Worm (Caenorhabditis elegans) whole organism, L3 larva: ENCODE results near the gene phf-15.

Experiments
- R02D3.7 ChIP-seq: fragments of 150-350 bp; optimal IDR thresholded peaks from 2 replicates; lab custom pipeline; 2014; ENCODE audit warnings: missing biosample characterization, missing genetic modification characterization
- ZK546.5 ChIP-seq: sonication (generic microtip); optimal IDR thresholded peaks from 2 replicates; lab custom pipeline; 2017; ENCODE audit warnings: missing biosample characterization, missing genetic modification characterization
- aly-2 ChIP-seq: fragments of 150-350 bp; optimal IDR thresholded peaks from 2 replicates; lab custom pipeline; 2014; ENCODE audit warnings: missing biosample characterization, missing genetic modification characterization
- ama-1 ChIP-seq: fragments of 150-350 bp; optimal IDR thresholded peaks from 2 replicates; lab custom pipeline; 2018
- ceh-16 ChIP-seq: sonication (generic microtip); optimal IDR thresholded peaks from 2 replicates; lab custom pipeline; 2017; ENCODE audit warnings: missing biosample characterization, missing genetic modification characterization
- ceh-28 ChIP-seq: fragments of 150-350 bp; optimal IDR thresholded peaks from 2 replicates; lab custom pipeline; 2014; ENCODE audit warnings: missing biosample characterization, missing genetic modification reagents, missing genetic modification characterization
- ceh-82 ChIP-seq: fragments of 150-350 bp; optimal IDR thresholded peaks from 2 replicates; lab custom pipeline; 2014; ENCODE audit warnings: missing biosample characterization, missing genetic modification characterization
- ceh-9 ChIP-seq: sonication (generic microtip); optimal IDR thresholded peaks from 2 replicates; lab custom pipeline; 2018; ENCODE audit warnings: missing biosample characterization, missing genetic modification characterization
- daf-12 ChIP-seq: fragments of 150-350 bp; optimal IDR thresholded peaks from 2 replicates; lab custom pipeline; 2014; ENCODE audit warnings: missing biosample characterization, missing genetic modification reagents, missing genetic modification characterization
- egl-27 ChIP-seq: sonication (generic microtip); optimal IDR thresholded peaks from 4 replicates; lab custom pipeline; 2017; ENCODE audit warnings: missing biosample characterization, missing genetic modification reagents, missing genetic modification characterization
- egl-5 ChIP-seq: fragments of 150-350 bp; optimal IDR thresholded peaks from 2 replicates; lab custom pipeline; 2017; ENCODE audit warnings: missing biosample characterization, missing genetic modification reagents, missing genetic modification characterization, inconsistent platforms
- elt-1 ChIP-seq: fragments of 150-350 bp; optimal IDR thresholded peaks from 2 replicates; lab custom pipeline; 2014; ENCODE audit warnings: missing biosample characterization, missing genetic modification characterization
- elt-2 ChIP-seq: sonication (generic microtip); optimal IDR thresholded peaks from 2 replicates; lab custom pipeline; 2016; ENCODE audit warnings: missing genetic modification reagents, mild to moderate bottlenecking, missing genetic modification characterization, missing compliant biosample characterization
- elt-3 ChIP-seq, 3 experiments: fragments of 150-350 bp in 1 of 3; sonication (generic microtip) in 2 of 3; optimal IDR thresholded peaks; 2 replicates in 2 of 3; 4 replicates in 1 of 3; lab custom pipeline; 2014 to 2017; ENCODE audit warnings: missing biosample characterization in 3 of 3, missing genetic modification characterization in 3 of 3
- eor-1 ChIP-seq, 2 experiments: fragments of 150-350 bp; optimal IDR thresholded peaks; 2 replicates each; lab custom pipeline; 2014 to 2018; ENCODE audit warnings: missing biosample characterization in 2 of 2, missing genetic modification characterization in 2 of 2
- fkh-10 ChIP-seq: sonication (generic microtip); optimal IDR thresholded peaks from 2 replicates; lab custom pipeline; 2017; ENCODE audit warnings: missing biosample characterization, missing genetic modification reagents, missing genetic modification characterization
- fkh-2 ChIP-seq: fragments of 150-350 bp; optimal IDR thresholded peaks from 2 replicates; lab custom pipeline; 2014; ENCODE audit warnings: missing biosample characterization, missing genetic modification reagents, missing genetic modification characterization
- fos-1 ChIP-seq: fragments of 150-350 bp; optimal IDR thresholded peaks from 2 replicates; lab custom pipeline; 2014; ENCODE audit warnings: missing biosample characterization, missing genetic modification characterization
- hmg-11 ChIP-seq: sonication (generic microtip); optimal IDR thresholded peaks from 2 replicates; lab custom pipeline; 2016; ENCODE audit warnings: missing genetic modification characterization, missing compliant biosample characterization
- jun-1 ChIP-seq: fragments of 150-350 bp; optimal IDR thresholded peaks from 2 replicates; lab custom pipeline; 2014; ENCODE audit warnings: missing biosample characterization, missing genetic modification reagents, missing genetic modification characterization
- lin-15B ChIP-seq: fragments of 150-350 bp; optimal IDR thresholded peaks from 2 replicates; lab custom pipeline; 2014; ENCODE audit warnings: missing biosample characterization, missing genetic modification characterization
- lin-39 ChIP-seq: fragments of 150-350 bp; optimal IDR thresholded peaks from 2 replicates; lab custom pipeline; 2018; ENCODE audit warnings: missing biosample characterization, missing genetic modification reagents, missing genetic modification characterization
- lsy-12 ChIP-seq: sonication (generic microtip); optimal IDR thresholded peaks from 2 replicates; lab custom pipeline; 2016; ENCODE audit warnings: mild to moderate bottlenecking, missing genetic modification characterization, missing compliant biosample characterization
- mdl-1 ChIP-seq: fragments of 150-350 bp; optimal IDR thresholded peaks from 2 replicates; lab custom pipeline; 2014; ENCODE audit warnings: missing biosample characterization, missing genetic modification characterization
- mml-1 ChIP-seq: fragments of 150-350 bp; sonication (generic microtip); optimal IDR thresholded peaks from 3 replicates; lab custom pipeline; 2014; ENCODE audit warnings: missing biosample characterization, missing genetic modification characterization
- nfya-1 ChIP-seq: sonication (generic microtip); optimal IDR thresholded peaks from 2 replicates; lab custom pipeline; 2017; ENCODE audit warnings: missing genetic modification characterization, mild to moderate bottlenecking, missing compliant biosample characterization, antibody characterized with exemption, moderate library complexity; ENCODE audit not compliant: insufficient read depth
- nhr-11 ChIP-seq: fragments of 150-350 bp; optimal IDR thresholded peaks from 2 replicates; lab custom pipeline; 2014; ENCODE audit warnings: missing biosample characterization, missing genetic modification characterization
- nhr-12 ChIP-seq: fragments of 150-350 bp; optimal IDR thresholded peaks from 2 replicates; lab custom pipeline; 2014; ENCODE audit warnings: missing biosample characterization, missing genetic modification characterization
- nhr-23 ChIP-seq: fragments of 150-350 bp; optimal IDR thresholded peaks from 2 replicates; lab custom pipeline; 2014; ENCODE audit warnings: missing biosample characterization, missing genetic modification reagents, missing genetic modification characterization
- nhr-237 ChIP-seq: fragments of 150-350 bp; optimal IDR thresholded peaks from 2 replicates; lab custom pipeline; 2014; ENCODE audit warnings: missing biosample characterization, missing genetic modification characterization
- nhr-25 ChIP-seq: sonication (generic microtip); optimal IDR thresholded peaks from 2 replicates; lab custom pipeline; 2017; ENCODE audit warnings: missing biosample characterization, missing genetic modification characterization
- nhr-67 ChIP-seq: fragments of 150-350 bp; optimal IDR thresholded peaks from 2 replicates; lab custom pipeline; 2014; ENCODE audit warnings: missing biosample characterization, missing genetic modification characterization
- nhr-77 ChIP-seq: fragments of 150-350 bp; optimal IDR thresholded peaks from 2 replicates; lab custom pipeline; 2014; ENCODE audit warnings: missing biosample characterization, missing genetic modification characterization
- pha-4 ChIP-seq: fragments of 150-350 bp; optimal IDR thresholded peaks from 2 replicates; lab custom pipeline; 2014; ENCODE audit warnings: missing biosample characterization, missing genetic modification reagents, missing genetic modification characterization
- pqm-1 ChIP-seq: fragments of 150-350 bp; optimal IDR thresholded peaks from 2 replicates; lab custom pipeline; 2017; ENCODE audit warnings: missing biosample characterization, missing genetic modification characterization, inconsistent platforms
- sea-2 ChIP-seq: fragments of 150-350 bp; sonication (generic microtip); optimal IDR thresholded peaks from 4 replicates; lab custom pipeline; 2014; ENCODE audit warnings: missing biosample characterization, missing genetic modification reagents, missing genetic modification characterization
- snpc-4 ChIP-seq: fragments of 150-350 bp; optimal IDR thresholded peaks from 2 replicates; lab custom pipeline; 2014; ENCODE audit warnings: missing biosample characterization, missing genetic modification characterization
- tbx-2 ChIP-seq: sonication (generic microtip); optimal IDR thresholded peaks from 2 replicates; lab custom pipeline; 2016; ENCODE audit warnings: mild to moderate bottlenecking, missing genetic modification characterization, missing compliant biosample characterization
- unc-39 ChIP-seq: sonication (generic microtip); optimal IDR thresholded peaks from 4 replicates; lab custom pipeline; 2017; ENCODE audit warnings: missing biosample characterization, missing genetic modification characterization
- unc-62 ChIP-seq: fragments of 150-350 bp; sonication (generic microtip); optimal IDR thresholded peaks from 4 replicates; lab custom pipeline; 2014; ENCODE audit warnings: missing biosample characterization, missing genetic modification reagents, missing genetic modification characterization
- zag-1 ChIP-seq: fragments of 150-350 bp; optimal IDR thresholded peaks from 2 replicates; lab custom pipeline; 2014; ENCODE audit warnings: missing biosample characterization, missing genetic modification characterization
- ztf-11 ChIP-seq: fragments of 150-350 bp; optimal IDR thresholded peaks from 2 replicates; lab custom pipeline; 2014; ENCODE audit warnings: missing biosample characterization, missing genetic modification characterization
- ztf-4 ChIP-seq: fragments of 150-350 bp; optimal IDR thresholded peaks from 2 replicates; lab custom pipeline; 2014; ENCODE audit warnings: missing biosample characterization, missing genetic modification characterization

Gene phf-15

DNA sequence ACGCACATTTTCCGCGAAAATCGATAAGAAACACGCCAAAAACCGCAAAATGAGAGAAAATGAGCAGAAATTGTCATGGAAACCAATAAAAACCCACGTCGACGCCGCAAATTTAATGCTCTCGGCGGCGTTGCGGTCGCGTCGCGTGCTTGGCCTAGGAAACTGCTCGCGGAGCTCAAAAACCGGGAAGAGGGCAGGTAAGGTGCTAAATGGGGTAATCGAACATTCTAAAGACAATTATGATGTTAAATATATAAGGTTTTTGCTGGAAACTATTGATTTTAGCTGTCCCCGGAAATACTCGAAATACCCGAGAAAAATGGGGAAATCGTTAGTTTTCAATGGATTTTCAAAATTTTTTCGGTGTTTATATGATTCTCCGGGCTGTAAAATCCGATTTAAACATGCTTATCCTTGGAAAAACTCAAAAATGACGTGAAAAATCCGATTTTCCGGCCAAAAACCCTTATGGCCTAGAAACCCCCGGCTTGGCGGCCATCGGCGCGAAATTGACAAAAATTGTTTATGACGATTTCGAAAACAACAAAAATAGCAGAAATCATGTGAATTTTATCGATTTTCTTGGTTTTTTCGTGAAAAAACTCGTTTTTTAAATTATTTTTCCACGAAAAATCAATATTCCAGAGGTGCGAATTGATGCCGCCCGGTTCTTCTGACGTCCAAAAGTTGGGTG lies at the start of gene phf-15:
TSS of gene phf-15 (plus strand) at position 537 of the 694 bp plus-strand sequence.
- peak; percentile 4 for TF ChIP-seq nfya-1 (tag; lab: Kevin White, UChicago)
- TF ChIP-seq nhr-237 (tag; lab: Kevin White, UChicago), result no peak
- TF ChIP-seq ceh-28, result peak; percentile 2
- peak; percentile 11 for TF ChIP-seq lin-15B (tag; lab: Kevin White, UChicago)
- TF ChIP-seq, all 47 proteins: peak for 3

DNA sequence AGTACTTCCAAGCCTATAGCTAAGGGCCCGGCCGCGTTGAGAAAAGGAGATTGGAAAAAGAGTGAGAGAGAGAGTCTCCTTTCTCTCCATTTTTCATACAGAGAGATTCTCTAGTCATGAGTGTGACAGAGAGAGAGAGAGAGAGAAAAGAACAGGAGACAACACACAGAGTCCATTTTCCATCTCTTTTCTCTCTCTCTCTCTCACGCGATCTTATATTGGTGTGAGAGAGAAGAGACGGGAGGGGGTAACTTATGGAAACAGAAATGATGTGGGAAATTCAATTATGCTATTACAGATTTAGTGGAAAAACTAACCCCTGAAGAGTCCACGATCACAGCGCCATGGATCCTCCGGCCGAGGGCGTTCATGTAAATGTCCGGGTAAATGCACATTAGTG lies 49.5 kb upstream of the phf-15 start:
- no peak for TF ChIP-seq mdl-1
- peak; percentile 20 for TF ChIP-seq nhr-23 (tag; lab: Kevin White, UChicago)
- TF ChIP-seq unc-62, result no peak
- TF ChIP-seq pha-4, result peak; percentile 24
- no peak for TF ChIP-seq ceh-9 (tag; lab: Kevin White, UChicago)
- TF ChIP-seq nfya-1 (tag; lab: Kevin White, UChicago), result peak; percentile 50
- no peak for TF ChIP-seq eor-1 (tag; optimal IDR thresholded peaks at IDR 0.05; lab: Kevin White, UChicago)
- peak; percentile 12 for TF ChIP-seq lin-39 (tag; lab: Kevin White, UChicago)
- no peak for TF ChIP-seq ztf-11 (tag; lab: Kevin White, UChicago)
- no peak for TF ChIP-seq jun-1 (tag; lab: Kevin White, UChicago)
- no peak for TF ChIP-seq fkh-10 (GFP tag; lab: Kevin White, UChicago)
- TF ChIP-seq nhr-67 (tag; lab: Kevin White, UChicago), result no peak
- TF ChIP-seq nhr-11 (tag; lab: Kevin White, UChicago), result no peak
- no peak for TF ChIP-seq fos-1
- TF ChIP-seq aly-2 (tag; lab: Kevin White, UChicago), result no peak

DNA sequence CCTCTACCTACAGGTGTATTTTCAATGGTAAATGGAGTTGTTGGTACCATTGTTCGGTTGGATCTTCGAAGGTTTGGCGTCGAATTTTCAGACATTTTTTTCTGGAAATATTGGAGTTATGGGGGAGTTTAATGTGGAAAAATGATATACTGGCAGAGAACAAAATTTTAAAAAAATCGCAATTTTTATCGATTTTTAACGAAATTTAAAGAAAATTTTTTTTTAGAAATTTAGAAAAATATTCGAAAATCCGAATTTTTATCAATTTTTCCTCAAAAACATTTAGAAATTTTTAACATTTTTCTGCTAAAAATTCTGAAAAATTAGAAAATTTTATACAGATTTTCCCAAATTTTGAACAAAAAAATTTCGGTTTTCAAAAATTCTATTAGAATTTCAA lies 44.0 kb upstream of the phf-15 start, which contains the start of gene Y53G8AM.8:
TSS of gene Y53G8AM.8 (minus strand) at position 101 of the 400 bp plus-strand sequence.
- TF ChIP-seq lin-15B (tag; lab: Kevin White, UChicago), result no peak
- no peak for TF ChIP-seq ceh-82 (tag; lab: Kevin White, UChicago)
- TF ChIP-seq nhr-77 (tag; lab: Kevin White, UChicago), result no peak
- no peak for TF ChIP-seq elt-3 (tag; optimal IDR thresholded peaks at IDR 0.05; lab: Kevin White, UChicago)
- TF ChIP-seq fkh-2 (tag; lab: Kevin White, UChicago), result no peak
- no peak for TF ChIP-seq unc-39
- no peak for TF ChIP-seq eor-1 (tag; optimal IDR thresholded peaks at IDR 0.05; lab: Kevin White, UChicago)
- no peak for TF ChIP-seq mml-1 (tag; lab: Kevin White, UChicago)
- no peak for TF ChIP-seq ztf-11 (tag; lab: Kevin White, UChicago)
- no peak for TF ChIP-seq jun-1 (tag; lab: Kevin White, UChicago)

DNA sequence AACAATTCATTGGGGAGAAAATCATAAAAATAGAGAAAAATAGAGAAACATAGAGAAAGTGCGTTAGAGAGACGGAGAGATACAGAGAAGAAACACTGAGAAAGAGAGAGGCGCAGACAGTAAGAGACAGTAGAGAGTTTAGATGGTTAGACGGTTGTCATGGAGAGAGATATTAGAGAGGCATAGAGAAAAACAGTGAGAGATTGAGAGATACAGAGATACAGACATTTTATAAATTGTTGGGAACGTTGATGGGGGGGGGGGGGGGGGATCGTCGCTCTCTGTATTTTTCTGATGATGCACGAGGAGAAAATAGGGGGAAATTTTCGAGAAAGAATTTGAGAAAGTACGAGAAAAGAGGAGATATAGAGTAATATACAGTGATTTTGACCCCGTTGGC lies 43.3 kb upstream of the phf-15 start:
- TF ChIP-seq fkh-10 (GFP tag; lab: Kevin White, UChicago) (no peak), fos-1 (no peak), nhr-11 (tag; lab: Kevin White, UChicago) (peak; percentile 63), nhr-23 (tag; lab: Kevin White, UChicago) (peak; percentile 92), elt-1 (tag; lab: Kevin White, UChicago) (no peak), nhr-67 (tag; lab: Kevin White, UChicago) (no peak), ama-1 (lab: Kevin White, UChicago) (no peak), lsy-12 (tag; lab: Kevin White, UChicago) (peak; percentile 29), ceh-16 (no peak), ceh-82 (tag; lab: Kevin White, UChicago) (peak; percentile 43), ceh-9 (tag; lab: Kevin White, UChicago) (no peak), nhr-12 (tag; lab: Kevin White, UChicago) (no peak), nhr-237 (tag; lab: Kevin White, UChicago) (no peak), sea-2 (GFP tag; lab: Kevin White, UChicago) (no peak), nhr-25 (peak; percentile 90), ceh-28 (peak; percentile 82), jun-1 (tag; lab: Kevin White, UChicago) (peak; percentile 64), snpc-4 (no peak), pqm-1 (tag; lab: Kevin White, UChicago) (peak; percentile 58), mdl-1 (no peak), hmg-11 (tag; lab: Kevin White, UChicago) (peak; percentile 77), unc-62 (no peak), egl-27 (no peak), ztf-4 (no peak), mml-1 (tag; lab: Kevin White, UChicago) (no peak), ZK546.5 (tag; lab: Kevin White, UChicago) (no peak), nfya-1 (tag; lab: Kevin White, UChicago) (peak; percentile 78), lin-39 (tag; lab: Kevin White, UChicago) (no peak), elt-2 (tag; lab: Kevin White, UChicago) (peak; percentile 61), egl-5 (no peak), zag-1 (no peak), tbx-2 (tag; lab: Kevin White, UChicago) (no peak), daf-12 (tag; lab: Kevin White, UChicago) (no peak), lin-15B (tag; lab: Kevin White, UChicago) (peak; percentile 40), aly-2 (tag; lab: Kevin White, UChicago) (no peak), R02D3.7 (peak; percentile 54), eor-1 (tag; optimal IDR thresholded peaks at IDR 0.05; lab: Kevin White, UChicago) (no peak), elt-3 (tag; optimal IDR thresholded peaks at IDR 0.05; lab: Kevin White, UChicago) (no peak), pha-4 (peak; percentile 87)
